Worm (Caenorhabditis elegans) whole organism, L1 larva: ENCODE results near the gene T06E6.10.

Experiments
- blmp-1 ChIP-seq: fragments of 150-350 bp; optimal IDR thresholded peaks from 2 replicates; lab custom pipeline; 2014; ENCODE audit warnings: missing biosample characterization, missing genetic modification characterization
- ces-1 ChIP-seq: fragments of 150-350 bp; optimal IDR thresholded peaks from 2 replicates; lab custom pipeline; 2014; ENCODE audit warnings: missing biosample characterization, missing genetic modification reagents, missing genetic modification characterization
- lin-35 ChIP-seq, 2 experiments: fragments of 150-350 bp; optimal IDR thresholded peaks; 2 replicates each; lab custom pipeline; 2014; ENCODE audit warnings: missing biosample characterization in 2 of 2, missing genetic modification characterization in 2 of 2, missing genetic modification reagents in 2 of 2
- mef-2 ChIP-seq: fragments of 150-350 bp; optimal IDR thresholded peaks from 2 replicates; lab custom pipeline; 2014; ENCODE audit warnings: missing biosample characterization, missing genetic modification characterization
- nhr-237 ChIP-seq: fragments of 150-350 bp; optimal IDR thresholded peaks from 2 replicates; lab custom pipeline; 2014; ENCODE audit warnings: missing biosample characterization, missing genetic modification characterization
- nhr-71 ChIP-seq: sonication (generic microtip); optimal IDR thresholded peaks from 2 replicates; lab custom pipeline; 2016; ENCODE audit warnings: mild to moderate bottlenecking, missing genetic modification characterization, moderate library complexity, missing compliant biosample characterization
- rnt-1 ChIP-seq: sonication (generic microtip); optimal IDR thresholded peaks from 2 replicates; lab custom pipeline; 2016; ENCODE audit warnings: mild to moderate bottlenecking, missing genetic modification characterization, moderate library complexity, missing compliant biosample characterization
- snpc-4 ChIP-seq: fragments of 150-350 bp; optimal IDR thresholded peaks from 2 replicates; lab custom pipeline; 2014; ENCODE audit warnings: missing biosample characterization, missing genetic modification characterization
- sptf-1 ChIP-seq: fragments of 150-350 bp; optimal IDR thresholded peaks from 2 replicates; lab custom pipeline; 2014; ENCODE audit warnings: missing biosample characterization, missing genetic modification characterization
- unc-130 ChIP-seq: fragments of 150-350 bp; optimal IDR thresholded peaks from 2 replicates; lab custom pipeline; 2017; ENCODE audit warnings: missing biosample characterization, missing genetic modification characterization, inconsistent platforms
- unc-62 ChIP-seq: fragments of 150-350 bp; optimal IDR thresholded peaks from 2 replicates; lab custom pipeline; 2014; ENCODE audit warnings: missing biosample characterization, missing genetic modification reagents, missing genetic modification characterization
- unc-86 ChIP-seq: sonication (generic microtip); optimal IDR thresholded peaks from 2 replicates; lab custom pipeline; 2016; ENCODE audit warnings: missing genetic modification characterization, missing compliant biosample characterization

ce11 chrV:15404859-15405258 is 13.1 kb upstream of the T06E6.10 start, which contains the start of gene srh-258:
- TF ChIP-seq ces-1 (GFP tag; lab: Kevin White, UChicago) (no peak), unc-62 (GFP tag; lab: Kevin White, UChicago) (no peak), mef-2 (tag; lab: Kevin White, UChicago) (no peak), rnt-1 (tag; lab: Kevin White, UChicago) (no peak), nhr-71 (no peak), nhr-237 (tag; lab: Kevin White, UChicago) (no peak), blmp-1 (tag; lab: Kevin White, UChicago) (no peak), sptf-1 (tag; lab: Kevin White, UChicago) (no peak), unc-86 (tag; lab: Kevin White, UChicago) (no peak), lin-35 (GFP tag; optimal IDR thresholded peaks at IDR 0.05; lab: Kevin White, UChicago) (no peak), unc-130 (tag; lab: Kevin White, UChicago) (no peak), snpc-4 (tag; lab: Kevin White, UChicago) (no peak)
